Fruit fly (Drosophila melanogaster) whole organism, adult: ENCODE measurements around the gene SmD1.

Experiments used
- CG11617 ChIP-seq: fragments of 200-800 bp; sonication (Bioruptor generic); optimal IDR thresholded peaks from 2 replicates; lab custom pipeline; 2017; ENCODE audit warnings: mild to moderate bottlenecking, missing biosample characterization, missing genetic modification reagents, missing genetic modification characterization
- CG12768 ChIP-seq: fragments of 200-800 bp; sonication (Bioruptor generic); optimal IDR thresholded peaks from 2 replicates; lab custom pipeline; 2017; ENCODE audit warnings: missing biosample characterization, missing genetic modification characterization, mild to moderate bottlenecking, moderate library complexity, missing genetic modification reagents
- CG14711 ChIP-seq: fragments of 200-800 bp; sonication (Bioruptor generic); optimal IDR thresholded peaks from 2 replicates; lab custom pipeline; 2018; ENCODE audit warnings: missing biosample characterization, mild to moderate bottlenecking, missing genetic modification characterization, moderate library complexity
- CG1620 ChIP-seq: fragments of 200-800 bp; sonication (Bioruptor generic); optimal IDR thresholded peaks from 2 replicates; lab custom pipeline; 2016; ENCODE audit warnings: missing biosample characterization, missing genetic modification characterization
- CG33017 ChIP-seq: fragments of 200-800 bp; sonication (Bioruptor generic); optimal IDR thresholded peaks from 2 replicates; lab custom pipeline; 2018; ENCODE audit warnings: missing biosample characterization, mild to moderate bottlenecking, missing genetic modification characterization, moderate library complexity
- CG5204 ChIP-seq: fragments of 200-800 bp; sonication (Bioruptor generic); optimal IDR thresholded peaks from 2 replicates; lab custom pipeline; 2016; ENCODE audit warnings: missing biosample characterization, missing genetic modification characterization
- CG7045 ChIP-seq: fragments of 200-800 bp; sonication (Bioruptor generic); optimal IDR thresholded peaks from 2 replicates; lab custom pipeline; 2017; ENCODE audit warnings: missing biosample characterization, mild to moderate bottlenecking, missing genetic modification characterization
- Mnt ChIP-seq: fragments of 200-800 bp; sonication (Bioruptor generic); optimal IDR thresholded peaks from 2 replicates; lab custom pipeline; 2016; ENCODE audit warnings: missing biosample characterization, mild to moderate bottlenecking, missing genetic modification characterization
- cic ChIP-seq: fragments of 200-800 bp; sonication (Bioruptor generic); optimal IDR thresholded peaks from 2 replicates; lab custom pipeline; 2017; ENCODE audit warnings: missing biosample characterization, mild to moderate bottlenecking, missing genetic modification characterization, moderate library complexity
- kay ChIP-seq: fragments of 200-800 bp; sonication (Bioruptor generic); peaks from one replicate; lab custom pipeline; 2016; ENCODE audit warnings: missing biosample characterization, missing genetic modification characterization, borderline replicate concordance
- ovo ChIP-seq: fragments of 200-800 bp; sonication (Bioruptor generic); optimal IDR thresholded peaks from 2 replicates; lab custom pipeline; 2016; ENCODE audit warnings: missing biosample characterization, missing genetic modification characterization
- pad ChIP-seq: fragments of 200-800 bp; sonication (Bioruptor generic); optimal IDR thresholded peaks from 3 replicates; lab custom pipeline; 2017; ENCODE audit warnings: missing biosample characterization, missing genetic modification characterization, mild to moderate bottlenecking, moderate library complexity, missing genetic modification reagents
- tj ChIP-seq: fragments of 200-800 bp; sonication (Bioruptor generic); optimal IDR thresholded peaks from 3 replicates; lab custom pipeline; 2017; ENCODE audit warnings: missing biosample characterization, mild to moderate bottlenecking, missing genetic modification characterization, moderate library complexity

DNA sequence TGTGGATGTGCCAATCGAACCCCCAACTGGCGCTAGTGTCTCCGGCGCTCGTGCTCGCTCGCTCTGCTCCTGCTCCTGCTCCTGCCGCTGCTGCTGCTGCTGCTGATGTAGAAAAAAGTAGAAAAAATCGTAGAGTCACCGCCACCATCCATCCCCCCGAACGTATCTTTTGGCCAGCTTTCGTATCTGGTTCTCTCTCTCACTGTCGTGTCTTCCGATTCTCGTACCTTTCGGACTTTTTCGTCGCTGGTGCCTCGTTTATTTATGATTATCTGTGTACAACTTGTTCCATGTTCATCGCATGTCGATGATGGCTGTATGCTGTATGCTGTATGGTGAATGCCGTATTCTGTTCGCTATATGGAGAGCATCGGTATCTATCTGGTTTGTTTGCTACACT lies 45.7 kb downstream of the SmD1 start:
- TF ChIP-seq pad (no peak), CG1620 (GFP tag; lab: Kevin White, UChicago) (no peak), cic (GFP tag; lab: Kevin White, UChicago) (no peak), tj (GFP tag; lab: Kevin White, UChicago) (no peak), ovo (GFP tag; lab: Kevin White, UChicago) (no peak), CG5204 (GFP tag; lab: Kevin White, UChicago) (no peak), CG11617 (GFP tag; lab: Kevin White, UChicago) (no peak), CG14711 (tag; lab: Kevin White, UChicago) (no peak), Mnt (GFP tag; lab: Kevin White, UChicago) (no peak), kay (no peak), CG33017 (tag; lab: Kevin White, UChicago) (no peak), CG12768 (no peak), CG7045 (GFP tag; lab: Kevin White, UChicago) (no peak)
